Worm (Caenorhabditis elegans): ENCODE data around the gene pqn-57.

ce11 chrX:8326394-8326793 is 5.6 kb upstream of the pqn-57 start, which contains the start of gene R09F10.8:
- TF ChIP-seq him-1 (tag; optimal IDR thresholded peaks at IDR 0.05) (no peak), dao-5 (tag; optimal IDR thresholded peaks at IDR 0.05) (no peak)

All from whole organism, L4/young adult.